Worm (Caenorhabditis elegans) whole organism, young adult: ENCODE data around the gene sart-3.
A peak's percentile ranks its signal among the peaks of the same experiment; 100 is the strongest.

ENCODE experiments used
- B0019.2 ChIP-seq: fragments of 200-800 bp; sonication (Bioruptor generic); conservative IDR thresholded peaks from 2 replicates; pipeline ENCODE4 v1.3.6; 2022; ENCODE audit warnings: missing genetic modification reagents, missing genetic modification characterization, missing compliant biosample characterization
- B0261.1 ChIP-seq: sonication (generic microtip); optimal IDR thresholded peaks from 2 replicates; lab custom pipeline; 2016; ENCODE audit warnings: mild to moderate bottlenecking, missing genetic modification characterization, moderate library complexity, missing compliant biosample characterization
- C06A6.2 ChIP-seq: fragments of 200-800 bp; sonication (Bioruptor generic); conservative IDR thresholded peaks from 2 replicates; pipeline ENCODE4 v1.3.6; 2022; ENCODE audit warnings: missing genetic modification characterization, missing compliant biosample characterization
- C17E4.6 ChIP-seq: fragments of 200-800 bp; sonication (Bioruptor generic); IDR thresholded peaks from 2 replicates; pipeline ENCODE4 v1.3.6; 2022; ENCODE audit warnings: missing genetic modification reagents, missing genetic modification characterization, missing compliant biosample characterization
- D2030.7 ChIP-seq: fragments of 200-800 bp; sonication (Bioruptor generic); IDR thresholded peaks from 2 replicates; pipeline ENCODE4 v1.3.6; 2022; ENCODE audit warnings: missing genetic modification reagents, missing genetic modification characterization, missing compliant biosample characterization
- F22D6.2 ChIP-seq: sonication (generic microtip); optimal IDR thresholded peaks from 2 replicates; lab custom pipeline; 2016; ENCODE audit warnings: mild to moderate bottlenecking, missing genetic modification characterization, missing compliant biosample characterization
- F33H1.4 ChIP-seq: fragments of 200-800 bp; sonication (Bioruptor generic); IDR thresholded peaks from 2 replicates; pipeline ENCODE4 v1.3.6; 2022; ENCODE audit warnings: missing genetic modification reagents, missing genetic modification characterization, missing compliant biosample characterization
- F39B2.1 ChIP-seq: fragments of 200-800 bp; sonication (Bioruptor generic); IDR thresholded peaks from 2 replicates; pipeline ENCODE4 v1.3.6; 2022; ENCODE audit warnings: missing genetic modification reagents, missing genetic modification characterization, missing compliant biosample characterization
- F49E8.2 ChIP-seq: sonication (generic microtip); optimal IDR thresholded peaks from 3 replicates; lab custom pipeline; 2017; ENCODE audit warnings: missing genetic modification characterization, mild to moderate bottlenecking, missing compliant biosample characterization, antibody characterized with exemption, moderate library complexity; ENCODE audit not compliant: insufficient read depth
- F55B11.4 ChIP-seq: sonication (generic microtip); optimal IDR thresholded peaks from 2 replicates; lab custom pipeline; 2016; ENCODE audit warnings: missing compliant biosample characterization, missing genetic modification characterization, borderline replicate concordance; ENCODE audit not compliant: insufficient read depth
- K11D2.4 ChIP-seq: fragments of 200-800 bp; sonication (Bioruptor generic); IDR thresholded peaks from 2 replicates; pipeline ENCODE4 v1.3.6; 2022; ENCODE audit warnings: missing genetic modification reagents, missing genetic modification characterization, missing compliant biosample characterization
- K12H6.12 ChIP-seq: fragments of 200-800 bp; sonication (Bioruptor generic); optimal IDR thresholded peaks from 2 replicates; lab custom pipeline; 2018; ENCODE audit warnings: mild to moderate bottlenecking, missing genetic modification characterization, missing compliant biosample characterization
- Y53F4B.3 ChIP-seq: fragments of 200-800 bp; sonication (Bioruptor generic); IDR thresholded peaks from 2 replicates; pipeline ENCODE4 v1.3.6; 2022; ENCODE audit warnings: missing genetic modification reagents, missing genetic modification characterization, missing compliant biosample characterization
- Y79H2A.3 ChIP-seq: fragments of 200-800 bp; sonication (Bioruptor generic); conservative IDR thresholded peaks from 2 replicates; pipeline ENCODE4 v1.3.6; 2022; ENCODE audit warnings: missing genetic modification reagents, missing genetic modification characterization, missing compliant biosample characterization
- Y95B8A.8 ChIP-seq: fragments of 200-800 bp; sonication (Bioruptor generic); IDR thresholded peaks from 2 replicates; pipeline ENCODE4 v1.3.6; 2022; ENCODE audit warnings: missing genetic modification reagents, missing genetic modification characterization, missing compliant biosample characterization
- ZK185.1 ChIP-seq: sonication (generic microtip); optimal IDR thresholded peaks from 2 replicates; lab custom pipeline; 2016; ENCODE audit warnings: mild to moderate bottlenecking, missing genetic modification characterization, missing compliant biosample characterization; ENCODE audit not compliant: poor library complexity, severe bottlenecking
- ama-1 ChIP-seq, 3 experiments: fragments of 150-350 bp in 1 of 3; sonication (generic microtip) in 2 of 3; optimal IDR thresholded peaks; 2 replicates each; lab custom pipeline; 2014 to 2018; ENCODE audit warnings: missing biosample characterization in 2 of 3, missing genetic modification characterization in 2 of 3, missing genetic modification reagents in 2 of 3
- attf-6 ChIP-seq: fragments of 200-800 bp; sonication (Bioruptor generic); IDR thresholded peaks from 2 replicates; pipeline ENCODE4 v1.3.6; 2022; ENCODE audit warnings: missing genetic modification reagents, missing genetic modification characterization, missing compliant biosample characterization
- ceh-27 ChIP-seq: fragments of 200-800 bp; sonication (Bioruptor generic); optimal IDR thresholded peaks from 2 replicates; lab custom pipeline; 2018; ENCODE audit warnings: mild to moderate bottlenecking, missing genetic modification characterization, moderate library complexity, missing compliant biosample characterization
- ceh-79 ChIP-seq: sonication (generic microtip); optimal IDR thresholded peaks from 2 replicates; lab custom pipeline; 2017; ENCODE audit warnings: mild to moderate bottlenecking, missing genetic modification characterization, missing compliant biosample characterization
- dox-1 ChIP-seq: fragments of 200-800 bp; sonication (Bioruptor generic); IDR thresholded peaks from 2 replicates; pipeline ENCODE4 v1.3.6; 2022; ENCODE audit warnings: missing genetic modification reagents, missing genetic modification characterization, missing compliant biosample characterization
- dpff-1 ChIP-seq: sonication (generic microtip); optimal IDR thresholded peaks from 2 replicates; lab custom pipeline; 2017; ENCODE audit warnings: mild to moderate bottlenecking, missing genetic modification characterization, missing compliant biosample characterization
- egl-18 ChIP-seq: fragments of 200-800 bp; sonication (Bioruptor generic); IDR thresholded peaks from 2 replicates; pipeline ENCODE4 v1.3.6; 2022; ENCODE audit warnings: missing genetic modification reagents, missing genetic modification characterization, missing compliant biosample characterization
- egrh-3 ChIP-seq: fragments of 200-800 bp; sonication (Bioruptor generic); IDR thresholded peaks from 2 replicates; pipeline ENCODE4 v1.3.6; 2022; ENCODE audit warnings: missing genetic modification reagents, missing genetic modification characterization, missing compliant biosample characterization
- him-1 ChIP-seq: sonication (generic microtip); optimal IDR thresholded peaks from 2 replicates; lab custom pipeline; 2016; ENCODE audit warnings: missing genotype, missing genetic modification reagents, missing genetic modification characterization, missing compliant biosample characterization
- hmg-20 ChIP-seq: fragments of 200-800 bp; sonication (Bioruptor generic); IDR thresholded peaks from 2 replicates; pipeline ENCODE4 v1.3.6; 2022; ENCODE audit warnings: missing genetic modification reagents, missing genetic modification characterization, missing compliant biosample characterization
- hsf-1 ChIP-seq: fragments of 200-800 bp; sonication (Bioruptor generic); IDR thresholded peaks from 2 replicates; pipeline ENCODE4 v1.3.6; 2022; ENCODE audit warnings: missing genetic modification reagents, missing genetic modification characterization, missing compliant biosample characterization
- lag-1 ChIP-seq: fragments of 200-800 bp; sonication (Bioruptor generic); IDR thresholded peaks from 2 replicates; pipeline ENCODE4 v1.3.6; 2022; ENCODE audit warnings: missing genetic modification reagents, missing genetic modification characterization, missing compliant biosample characterization
- let-526 ChIP-seq: fragments of 200-800 bp; sonication (Bioruptor generic); IDR thresholded peaks from 2 replicates; pipeline ENCODE4 v1.3.6; 2022; ENCODE audit warnings: missing genetic modification reagents, missing genetic modification characterization, missing compliant biosample characterization
- lin-35 ChIP-seq, 3 experiments: fragments of 150-350 bp in 2 of 3; sonication (generic microtip) in 1 of 3; optimal IDR thresholded peaks; 2 replicates each; lab custom pipeline; 2014 to 2018; ENCODE audit warnings: missing biosample characterization in 3 of 3, missing genetic modification characterization in 3 of 3, missing genetic modification reagents in 3 of 3
- lin-54 ChIP-seq: fragments of 200-800 bp; sonication (Bioruptor generic); optimal IDR thresholded peaks from 2 replicates; lab custom pipeline; 2018; ENCODE audit warnings: mild to moderate bottlenecking, missing genetic modification characterization, missing compliant biosample characterization
- madf-10 ChIP-seq: sonication (generic microtip); optimal IDR thresholded peaks from 2 replicates; lab custom pipeline; 2016; ENCODE audit warnings: mild to moderate bottlenecking, missing genetic modification characterization, missing compliant biosample characterization
- madf-6 ChIP-seq: fragments of 200-800 bp; sonication (Bioruptor generic); IDR thresholded peaks from 2 replicates; pipeline ENCODE4 v1.3.6; 2022; ENCODE audit warnings: missing genetic modification reagents, missing genetic modification characterization, missing compliant biosample characterization
- madf-8 ChIP-seq: fragments of 200-800 bp; sonication (Bioruptor generic); conservative IDR thresholded peaks from 2 replicates; pipeline ENCODE4 v1.3.6; 2022; ENCODE audit warnings: missing genetic modification reagents, missing genetic modification characterization, missing compliant biosample characterization
- mes-4 ChIP-seq: sonication (generic microtip); optimal IDR thresholded peaks from 2 replicates; lab custom pipeline; 2016; ENCODE audit warnings: missing genotype, missing genetic modification characterization, missing compliant biosample characterization
- mxl-1 ChIP-seq: sonication (generic microtip); optimal IDR thresholded peaks from 2 replicates; lab custom pipeline; 2016; ENCODE audit warnings: missing genetic modification characterization, missing compliant biosample characterization
- nhr-27 ChIP-seq: fragments of 200-800 bp; sonication (Bioruptor generic); optimal IDR thresholded peaks from 2 replicates; lab custom pipeline; 2018; ENCODE audit warnings: mild to moderate bottlenecking, missing genetic modification characterization, moderate library complexity, missing compliant biosample characterization
- repo-1 ChIP-seq: sonication (generic microtip); optimal IDR thresholded peaks from 2 replicates; lab custom pipeline; 2017; ENCODE audit warnings: mild to moderate bottlenecking, missing genetic modification characterization, missing compliant biosample characterization
- rpc-1 ChIP-seq, 2 experiments: fragments of 150-350 bp in 1 of 2; sonication (generic microtip) in 1 of 2; optimal IDR thresholded peaks; 2 replicates each; lab custom pipeline; 2014 to 2018; ENCODE audit warnings: missing biosample characterization in 1 of 2, missing genetic modification characterization in 1 of 2, missing genetic modification reagents in 1 of 2, missing genotype in 1 of 2
- sea-2 ChIP-seq: fragments of 200-800 bp; sonication (Bioruptor generic); IDR thresholded peaks from 2 replicates; pipeline ENCODE4 v1.3.6; 2022; ENCODE audit warnings: missing genetic modification characterization, missing compliant biosample characterization
- snpc-1.1 ChIP-seq: sonication (generic microtip); optimal IDR thresholded peaks from 2 replicates; lab custom pipeline; 2017; ENCODE audit warnings: missing genetic modification characterization, mild to moderate bottlenecking, missing compliant biosample characterization, antibody characterized with exemption, moderate library complexity, missing genotype, missing genetic modification reagents; ENCODE audit not compliant: insufficient read depth
- snpc-3.4 ChIP-seq: sonication (generic microtip); optimal IDR thresholded peaks from 2 replicates; lab custom pipeline; 2017; ENCODE audit warnings: missing genetic modification characterization, mild to moderate bottlenecking, missing compliant biosample characterization, antibody characterized with exemption, moderate library complexity, missing genotype, missing genetic modification reagents
- snpc-4 ChIP-seq, 5 experiments: fragments of 150-350 bp in 1 of 5; sonication (generic microtip) in 4 of 5; optimal IDR thresholded peaks; 2 replicates each; lab custom pipeline; 2014 to 2018; ENCODE audit warnings: missing genetic modification characterization in 5 of 5, missing biosample characterization in 3 of 5, antibody characterized with exemption in 2 of 5, mild to moderate bottlenecking in 2 of 5, missing compliant biosample characterization in 2 of 5, missing genotype in 2 of 5, moderate library complexity in 2 of 5, missing genetic modification reagents in 1 of 5
- unc-130 ChIP-seq: sonication (generic microtip); optimal IDR thresholded peaks from 2 replicates; lab custom pipeline; 2016; ENCODE audit warnings: missing genetic modification reagents, missing genetic modification characterization, missing compliant biosample characterization
- zfh-2 ChIP-seq: fragments of 200-800 bp; sonication (Bioruptor generic); conservative IDR thresholded peaks from 2 replicates; pipeline ENCODE4 v1.3.6; 2022; ENCODE audit warnings: missing genetic modification reagents, missing genetic modification characterization, missing compliant biosample characterization
- ztf-18 ChIP-seq: sonication (generic microtip); optimal IDR thresholded peaks from 2 replicates; lab custom pipeline; 2016; ENCODE audit warnings: missing genotype, mild to moderate bottlenecking, missing genetic modification characterization, missing compliant biosample characterization
- ztf-26 ChIP-seq: sonication (generic microtip); optimal IDR thresholded peaks from 2 replicates; lab custom pipeline; 2017; ENCODE audit warnings: missing genetic modification characterization, missing compliant biosample characterization

sart-3 gene

ce11 chrIV:11323666-11324065, 9.1 kb downstream of the sart-3 start (continued):
- TF ChIP-seq hsf-1 (GFP tag; lab: Robert Waterston, UW), result peak; percentile 61; the same call in 1 of the 2 replicates
- TF ChIP-seq Y53F4B.3 (GFP tag; lab: Robert Waterston, UW), result no peak
- peak; percentile 26 for TF ChIP-seq mes-4 (tag; lab: Kevin White, UChicago)
- TF ChIP-seq let-526 (GFP tag; lab: Robert Waterston, UW), result no peak
- TF ChIP-seq F22D6.2 (tag; lab: Kevin White, UChicago), result no peak
- TF ChIP-seq egl-18 (GFP tag; lab: Robert Waterston, UW), result no peak
- TF ChIP-seq dpff-1 (tag; lab: Kevin White, UChicago), result no peak
- no peak for TF ChIP-seq mxl-1
- peak; percentile 38 for TF ChIP-seq D2030.7 (GFP tag; lab: Robert Waterston, UW)
- TF ChIP-seq snpc-4 (GFP tag; optimal IDR thresholded peaks at IDR 0.05; lab: Kevin White, UChicago), result no peak
- peak in 1 of 4 experiments; percentile 25 for TF ChIP-seq snpc-4 (tag; optimal IDR thresholded peaks at IDR 0.05; lab: Kevin White, UChicago)
- TF ChIP-seq ama-1 (optimal IDR thresholded peaks at IDR 0.05; lab: Kevin White, UChicago), result no peak
- no peak for TF ChIP-seq ama-1 (GFP tag; optimal IDR thresholded peaks at IDR 0.05; lab: Kevin White, UChicago)
- TF ChIP-seq dox-1, result peak; percentile 64; the same call in 1 of the 2 replicates
- peak; percentile 59; the same call in 1 of the 2 replicates for TF ChIP-seq Y95B8A.8 (GFP tag; lab: Robert Waterston, UW)
- no peak for TF ChIP-seq egrh-3 (GFP tag; lab: Robert Waterston, UW)
- no peak for TF ChIP-seq F55B11.4
- peak; percentile 37; the same call in 1 of the 2 replicates for TF ChIP-seq F33H1.4
- TF ChIP-seq B0261.1 (tag; lab: Kevin White, UChicago), result no peak
- TF ChIP-seq rpc-1 (optimal IDR thresholded peaks at IDR 0.05; lab: Kevin White, UChicago), result no peak
- no peak for TF ChIP-seq rpc-1 (tag; optimal IDR thresholded peaks at IDR 0.05; lab: Kevin White, UChicago)
- TF ChIP-seq ceh-27 (GFP tag; lab: Kevin White, UChicago), result no peak
- peak; percentile 71; the same call in 1 of the 2 replicates for TF ChIP-seq attf-6 (GFP tag; lab: Robert Waterston, UW)
- TF ChIP-seq F49E8.2 (tag; lab: Kevin White, UChicago), result peak; percentile 4
- 0 out of 2 replicates have a peak, but pooled peaks have one; percentile 7 for TF ChIP-seq C17E4.6 (GFP tag; lab: Robert Waterston, UW)
- TF ChIP-seq ztf-26, result no peak
- TF ChIP-seq snpc-3.4 (tag; lab: Kevin White, UChicago), result peak; percentile 7
- no peak for TF ChIP-seq sea-2
- TF ChIP-seq zfh-2, result no peak
- no peak for TF ChIP-seq lag-1 (GFP tag; lab: Robert Waterston, UW)
- TF ChIP-seq madf-6 (GFP tag; lab: Robert Waterston, UW), result peak; percentile 64
- peak; percentile 74 for TF ChIP-seq him-1 (tag; lab: Kevin White, UChicago)
- no peak for TF ChIP-seq ZK185.1
- TF ChIP-seq madf-10, result no peak
- peak; percentile 56; the same call in 1 of the 2 replicates for TF ChIP-seq Y79H2A.3
- no peak for TF ChIP-seq snpc-1.1 (tag; lab: Kevin White, UChicago)
- TF ChIP-seq unc-130 (GFP tag; lab: Kevin White, UChicago), result no peak
- no peak for TF ChIP-seq ceh-79 (tag; lab: Kevin White, UChicago)
- TF ChIP-seq F39B2.1, result 0 out of 2 replicates have a peak, but pooled peaks have one; percentile 17
- TF ChIP-seq ztf-18 (tag; lab: Kevin White, UChicago), result no peak
- no peak for TF ChIP-seq lin-54 (GFP tag; lab: Kevin White, UChicago)
- no peak for TF ChIP-seq lin-35 (GFP tag; optimal IDR thresholded peaks at IDR 0.05; lab: Kevin White, UChicago)
- TF ChIP-seq repo-1 (tag; lab: Kevin White, UChicago), result no peak
- TF ChIP-seq K11D2.4 (GFP tag; lab: Robert Waterston, UW), result no peak
- no peak for TF ChIP-seq C06A6.2 (GFP tag; lab: Robert Waterston, UW)
- no peak for TF ChIP-seq K12H6.12 (tag; lab: Kevin White, UChicago)
- TF ChIP-seq nhr-27, result no peak
- TF ChIP-seq hmg-20 (GFP tag; lab: Robert Waterston, UW), result no peak
- no peak; the same call in 1 of the 2 replicates for TF ChIP-seq madf-8 (GFP tag; lab: Robert Waterston, UW)
- TF ChIP-seq B0019.2 (GFP tag; lab: Robert Waterston, UW), result no peak
